Worm (Caenorhabditis elegans) whole organism, L4 larva: ENCODE results near the gene F52E1.2.
A peak's percentile ranks its signal among the peaks of the same experiment; 100 is the strongest.

ENCODE experiments used
- ama-1 ChIP-seq: fragments of 150-350 bp; optimal IDR thresholded peaks from 2 replicates; lab custom pipeline; 2014; ENCODE audit warnings: inconsistent platforms, mixed read lengths
- ceh-28 ChIP-seq: fragments of 150-350 bp; optimal IDR thresholded peaks from 2 replicates; lab custom pipeline; 2014; ENCODE audit warnings: missing biosample characterization, missing genetic modification reagents, missing genetic modification characterization
- egl-27 ChIP-seq: sonication (generic microtip); optimal IDR thresholded peaks from 3 replicates; lab custom pipeline; 2017; ENCODE audit warnings: missing biosample characterization, missing genetic modification reagents, missing genetic modification characterization
- fos-1 ChIP-seq: fragments of 150-350 bp; optimal IDR thresholded peaks from 2 replicates; lab custom pipeline; 2014; ENCODE audit warnings: missing biosample characterization, missing genetic modification characterization
- jun-1 ChIP-seq: fragments of 150-350 bp; optimal IDR thresholded peaks from 2 replicates; lab custom pipeline; 2014; ENCODE audit warnings: missing biosample characterization, missing genetic modification reagents, missing genetic modification characterization
- lin-38 ChIP-seq: fragments of 200-800 bp; sonication (Bioruptor generic); IDR thresholded peaks from 2 replicates; pipeline ENCODE4 v1.3.6; 2022; ENCODE audit warnings: missing genetic modification reagents, missing genetic modification characterization, missing compliant biosample characterization
- nhr-11 ChIP-seq: fragments of 150-350 bp; optimal IDR thresholded peaks from 2 replicates; lab custom pipeline; 2014; ENCODE audit warnings: missing biosample characterization, missing genetic modification characterization
- ztf-11 ChIP-seq: fragments of 150-350 bp; optimal IDR thresholded peaks from 2 replicates; lab custom pipeline; 2014; ENCODE audit warnings: missing biosample characterization, missing genetic modification characterization

DNA sequence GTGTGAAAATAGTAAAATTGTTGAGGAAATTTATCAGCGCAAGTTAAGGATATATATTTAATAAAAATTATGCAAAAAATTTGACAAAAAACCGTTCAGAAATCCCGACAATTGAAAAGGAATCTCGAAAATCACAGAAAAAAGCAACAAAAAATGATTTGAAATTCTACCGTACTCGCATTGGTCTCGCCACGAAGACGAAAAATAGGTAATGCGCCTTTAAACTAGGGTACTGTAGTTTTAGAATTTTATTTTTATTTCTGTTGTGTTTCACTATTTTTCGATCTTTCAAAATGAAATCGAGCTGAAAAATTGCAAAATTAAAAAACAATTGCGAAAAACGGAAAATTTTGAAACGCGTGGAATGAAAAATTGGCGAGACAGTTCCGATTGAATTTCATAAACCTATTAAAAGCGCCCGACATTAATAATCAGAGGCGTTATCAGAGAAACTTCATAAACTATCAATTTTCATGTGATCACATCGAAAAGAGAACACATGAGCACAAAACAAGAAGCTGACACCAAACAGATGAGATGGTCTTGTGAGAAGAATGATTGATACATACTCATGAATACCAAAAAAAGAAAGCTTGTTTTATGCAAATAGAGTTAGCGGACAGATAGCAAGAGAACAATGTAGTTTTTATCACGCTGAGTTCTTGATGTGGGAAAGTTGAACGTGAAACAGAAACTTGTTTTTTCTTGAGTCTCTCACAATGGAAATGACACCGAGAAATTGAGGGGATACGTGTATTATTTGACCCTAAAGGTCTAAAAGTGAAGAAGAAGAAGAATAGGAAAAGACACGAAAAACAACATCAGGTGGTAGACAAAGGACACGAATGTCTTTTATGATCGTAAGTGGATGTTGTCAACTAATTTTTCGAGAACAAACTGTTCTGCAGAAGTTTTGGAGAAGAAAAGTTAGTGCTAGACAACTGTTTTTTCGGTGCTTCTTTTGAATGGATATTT lies 14.7 kb downstream of the F52E1.2 start:
- TF ChIP-seq ceh-28 (tag; lab: Kevin White, UChicago) (no peak), ama-1 (lab: Kevin White, UChicago) (no peak), egl-27 (tag; lab: Kevin White, UChicago) (no peak), lin-38 (GFP tag; lab: Robert Waterston, UW) (0 out of 2 replicates have a peak, but pooled peaks have one; percentile 5), jun-1 (tag; lab: Kevin White, UChicago) (no peak), ztf-11 (tag; lab: Kevin White, UChicago) (no peak), nhr-11 (tag; lab: Kevin White, UChicago) (no peak), fos-1 (tag; lab: Kevin White, UChicago) (no peak)
